Worm (Caenorhabditis elegans) whole organism, L1 larva: ENCODE results near the gene mrpl-53.

ENCODE experiments used
- C34B4.2 ChIP-seq: sonication (generic microtip); optimal IDR thresholded peaks from 2 replicates; lab custom pipeline; 2017; ENCODE audit warnings: mild to moderate bottlenecking, missing genetic modification characterization, missing compliant biosample characterization
- Y116A8C.19 ChIP-seq: sonication (generic microtip); optimal IDR thresholded peaks from 2 replicates; lab custom pipeline; 2016; ENCODE audit warnings: missing compliant biosample characterization, missing genetic modification characterization, borderline replicate concordance
- egl-13 ChIP-seq: sonication (generic microtip); optimal IDR thresholded peaks from 2 replicates; lab custom pipeline; 2016; ENCODE audit warnings: missing genotype, missing genetic modification reagents, missing genetic modification characterization, missing compliant biosample characterization
- egl-27 ChIP-seq, 2 experiments: fragments of 150-350 bp in 1 of 2; sonication (generic microtip); optimal IDR thresholded peaks; 3 replicates each; lab custom pipeline; 2017 to 2018; ENCODE audit warnings: missing biosample characterization in 2 of 2, missing genetic modification characterization in 2 of 2, missing genetic modification reagents in 2 of 2
- elt-3 ChIP-seq, 6 experiments: fragments of 150-350 bp in 1 of 6; sonication (generic microtip); optimal IDR thresholded peaks; 2 replicates each; lab custom pipeline; 2017 to 2018; ENCODE audit warnings: missing biosample characterization in 6 of 6, missing genetic modification characterization in 6 of 6, inconsistent platforms in 1 of 6
- irx-1 ChIP-seq: sonication (generic microtip); optimal IDR thresholded peaks from 2 replicates; lab custom pipeline; 2016; ENCODE audit warnings: missing genetic modification characterization, missing compliant biosample characterization
- lin-13 ChIP-seq: fragments of 150-350 bp; optimal IDR thresholded peaks from 2 replicates; lab custom pipeline; 2014; ENCODE audit warnings: missing biosample characterization, missing genetic modification reagents, missing genetic modification characterization
- lin-15B ChIP-seq: fragments of 150-350 bp; sonication (generic microtip); optimal IDR thresholded peaks from 3 replicates; lab custom pipeline; 2014; ENCODE audit warnings: missing biosample characterization, missing genetic modification characterization
- lir-3 ChIP-seq: sonication (generic microtip); optimal IDR thresholded peaks from 2 replicates; lab custom pipeline; 2016; ENCODE audit warnings: mild to moderate bottlenecking, missing genetic modification characterization, moderate library complexity, missing compliant biosample characterization; ENCODE audit not compliant: poor library complexity
- lsy-2 ChIP-seq, 2 experiments: fragments of 150-350 bp; optimal IDR thresholded peaks; 2 replicates each; lab custom pipeline; 2014; ENCODE audit warnings: missing biosample characterization in 2 of 2, missing genetic modification characterization in 2 of 2
- mab-9 ChIP-seq: fragments of 200-800 bp; sonication (Bioruptor generic); IDR thresholded peaks from 2 replicates; pipeline ENCODE4 v1.3.6; 2022; ENCODE audit warnings: missing genetic modification reagents, missing genetic modification characterization, missing compliant biosample characterization
- nhr-47 ChIP-seq: sonication (generic microtip); optimal IDR thresholded peaks from 2 replicates; lab custom pipeline; 2016; ENCODE audit warnings: mild to moderate bottlenecking, missing genetic modification characterization, moderate library complexity, missing compliant biosample characterization
- pag-3 ChIP-seq: sonication (generic microtip); optimal IDR thresholded peaks from 2 replicates; lab custom pipeline; 2017; ENCODE audit warnings: missing genetic modification characterization, mild to moderate bottlenecking, missing compliant biosample characterization, antibody characterized with exemption, borderline replicate concordance; ENCODE audit not compliant: insufficient read depth
- pax-3 ChIP-seq: fragments of 200-800 bp; sonication (Bioruptor generic); optimal IDR thresholded peaks from 2 replicates; lab custom pipeline; 2018; ENCODE audit warnings: mild to moderate bottlenecking, missing genetic modification characterization, moderate library complexity, missing compliant biosample characterization
- sup-37 ChIP-seq: fragments of 200-800 bp; sonication (Bioruptor generic); optimal IDR thresholded peaks from 2 replicates; lab custom pipeline; 2018; ENCODE audit warnings: mild to moderate bottlenecking, missing genetic modification characterization, missing compliant biosample characterization
- unc-98 ChIP-seq: fragments of 200-800 bp; sonication (Bioruptor generic); IDR thresholded peaks from 2 replicates; pipeline ENCODE4 v1.3.6; 2022; ENCODE audit warnings: missing genetic modification characterization, missing compliant biosample characterization
- vab-15 ChIP-seq: sonication (generic microtip); optimal IDR thresholded peaks from 2 replicates; lab custom pipeline; 2017; ENCODE audit warnings: missing genotype, mild to moderate bottlenecking, missing genetic modification characterization, missing compliant biosample characterization

mrpl-53 gene

DNA sequence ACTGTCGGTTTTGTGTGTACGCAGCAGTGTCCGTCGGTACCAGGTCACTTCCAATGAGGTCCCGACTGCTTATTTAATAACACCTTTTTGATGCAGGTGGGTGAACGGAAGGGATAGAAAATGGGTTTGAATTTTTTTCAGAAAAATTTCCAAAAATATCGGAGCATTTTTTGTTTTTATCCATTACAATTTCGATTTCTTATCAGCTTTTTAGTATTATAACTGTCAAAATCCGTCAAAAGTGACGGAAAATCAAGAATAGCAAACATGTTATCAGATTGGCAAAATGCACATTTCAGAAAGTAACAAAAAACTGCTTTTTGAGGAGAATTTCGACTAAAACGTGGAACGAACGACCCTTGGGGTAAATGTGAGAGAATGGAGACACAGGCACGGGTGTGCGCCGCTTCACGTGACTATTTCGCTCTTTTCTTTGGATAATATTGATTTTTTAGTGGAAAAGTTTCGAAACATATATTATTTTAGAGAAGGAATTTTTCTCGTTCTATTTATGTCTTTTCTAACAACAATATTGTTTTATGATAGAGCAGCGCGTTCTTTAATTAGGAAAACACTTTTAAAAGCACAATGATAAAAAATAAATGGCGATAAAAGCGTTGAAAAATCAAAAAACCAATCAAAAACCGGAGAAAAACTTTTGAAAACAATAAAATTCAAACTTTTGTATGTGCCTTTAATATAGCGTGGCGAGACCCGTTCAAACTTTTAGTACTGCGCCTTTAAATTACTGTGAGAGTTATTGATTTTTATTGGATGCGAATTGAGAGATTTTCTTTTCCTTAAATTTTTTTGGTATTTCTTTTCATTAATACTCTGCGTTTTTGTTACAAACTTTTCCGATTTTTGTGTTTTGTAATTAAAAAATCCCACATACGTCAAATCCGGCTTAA lies 49.8 kb downstream of the mrpl-53 start, which contains the start of gene sqv-8 (continued):
- no peak for TF ChIP-seq egl-13 (tag; lab: Kevin White, UChicago)
- TF ChIP-seq pag-3 (tag; lab: Kevin White, UChicago): no peak
- TF ChIP-seq irx-1 (tag; lab: Kevin White, UChicago): no peak
- TF ChIP-seq egl-27 (tag; optimal IDR thresholded peaks at IDR 0.05; lab: Kevin White, UChicago): no peak
- peak; percentile 17 for TF ChIP-seq nhr-47 (tag; lab: Kevin White, UChicago)
- TF ChIP-seq C34B4.2: no peak
- no peak for TF ChIP-seq lin-13 (GFP tag; lab: Kevin White, UChicago)
- TF ChIP-seq sup-37 (GFP tag; lab: Kevin White, UChicago): no peak
- no peak for TF ChIP-seq elt-3 (tag; optimal IDR thresholded peaks at IDR 0.05; lab: Kevin White, UChicago)
- TF ChIP-seq vab-15 (tag; lab: Kevin White, UChicago): no peak
- TF ChIP-seq mab-9 (GFP tag; lab: Robert Waterston, UW): no peak
- TF ChIP-seq Y116A8C.19: no peak
- TF ChIP-seq unc-98: no peak
- no peak for TF ChIP-seq lin-15B
- no peak for TF ChIP-seq pax-3 (tag; lab: Kevin White, UChicago)
- no peak for TF ChIP-seq lir-3 (tag; lab: Kevin White, UChicago)
- peak in 1 of 2 experiments; percentile 11 for TF ChIP-seq lsy-2 (tag; optimal IDR thresholded peaks at IDR 0.05; lab: Kevin White, UChicago)
- TF ChIP-seq, all 84 proteins: peak for 17
